Worm (Caenorhabditis elegans): Measurements from ENCODE around the gene ari-2.
A peak's percentile ranks its signal among the peaks of the same experiment; 100 is the strongest.

Gene ari-2

ce11 chrIV:5528285-5528684 is 22.6 kb upstream of the ari-2 start, which contains the start of gene unc-5:
TSS of gene unc-5 (minus strand) at chrIV:5528338.
- no peak for TF ChIP-seq daf-12 (tag; optimal IDR thresholded peaks at IDR 0.05)
- TF ChIP-seq lir-3 (tag; optimal IDR thresholded peaks at IDR 0.05), result no peak
- TF ChIP-seq nhr-10 (tag; optimal IDR thresholded peaks at IDR 0.05), result no peak
- TF ChIP-seq attf-4 (tag; optimal IDR thresholded peaks at IDR 0.05), result no peak
- TF ChIP-seq zfp-3 (GFP tag; conservative IDR thresholded peaks at IDR 0.05), result no peak
- no peak for TF ChIP-seq unc-130 (GFP tag; optimal IDR thresholded peaks at IDR 0.05)
- TF ChIP-seq spr-3 (GFP tag; optimal IDR thresholded peaks at IDR 0.05), result no peak
- TF ChIP-seq hlh-30 (tag; optimal IDR thresholded peaks at IDR 0.05; ENCODE audit: insufficient read depth), result no peak
- no peak for TF ChIP-seq zag-1 (tag; optimal IDR thresholded peaks at IDR 0.05)
- TF ChIP-seq nhr-42 (GFP tag; IDR thresholded peaks at IDR 0.05), result no peak

ce11 chrIV:5530980-5531379 is 20.0 kb upstream of the ari-2 start:
- TF ChIP-seq lin-15B (tag; optimal IDR thresholded peaks at IDR 0.05) (no peak), daf-16 (GFP tag; optimal IDR thresholded peaks at IDR 0.05) (no peak), daf-16 (tag; optimal IDR thresholded peaks at IDR 0.05) (peak; percentile 51)

DNA sequence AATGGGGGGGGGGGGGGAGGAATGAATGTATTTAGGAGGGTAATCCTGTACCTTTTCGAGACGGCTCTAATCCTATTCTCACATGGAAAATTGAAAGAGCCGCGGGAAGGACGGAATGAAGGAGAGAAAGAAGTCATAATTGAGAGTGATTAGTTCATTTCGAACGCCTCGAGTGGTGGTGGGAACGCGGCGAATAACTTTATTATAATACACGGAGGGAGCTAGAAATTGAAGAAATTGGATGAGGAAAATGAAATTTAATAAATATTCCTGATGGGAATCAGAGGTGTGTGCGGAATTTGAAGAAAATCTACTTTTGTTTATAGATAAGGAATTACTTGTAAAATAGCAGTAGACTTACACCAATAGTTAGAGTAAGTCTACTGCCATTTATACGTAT is 17.4 kb upstream of the ari-2 start:
- TF ChIP-seq hif-1 (tag; optimal IDR thresholded peaks at IDR 0.05) (no peak), ztf-7 (tag; optimal IDR thresholded peaks at IDR 0.05) (no peak)

DNA sequence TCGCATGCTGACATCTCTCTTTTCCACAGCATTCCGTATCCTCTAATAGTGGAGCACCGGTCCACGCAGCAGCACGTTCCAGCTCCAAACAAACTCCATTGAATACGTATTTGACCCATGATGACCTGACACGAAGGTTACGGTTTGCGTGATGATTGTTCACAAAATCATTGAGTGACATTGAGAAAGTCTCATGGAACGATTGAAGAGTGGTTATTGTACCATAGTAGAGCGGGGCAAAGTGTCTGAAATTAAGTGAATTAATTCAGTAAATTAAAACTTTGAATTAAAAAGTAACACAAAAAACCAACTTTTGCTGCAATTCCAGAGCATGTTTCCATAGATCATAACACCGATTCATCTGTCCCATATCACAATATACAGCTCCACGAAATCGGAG is 16.3 kb upstream of the ari-2 start:
- TF ChIP-seq D1046.2 (GFP tag; IDR thresholded peaks at IDR 0.05), result no peak
- peak in 1 of 2 experiments; percentile 91 for TF ChIP-seq unc-62 (GFP tag; optimal IDR thresholded peaks at IDR 0.05 in 1 of 2)
- TF ChIP-seq unc-62 (tag; optimal IDR thresholded peaks at IDR 0.05), result no peak

DNA sequence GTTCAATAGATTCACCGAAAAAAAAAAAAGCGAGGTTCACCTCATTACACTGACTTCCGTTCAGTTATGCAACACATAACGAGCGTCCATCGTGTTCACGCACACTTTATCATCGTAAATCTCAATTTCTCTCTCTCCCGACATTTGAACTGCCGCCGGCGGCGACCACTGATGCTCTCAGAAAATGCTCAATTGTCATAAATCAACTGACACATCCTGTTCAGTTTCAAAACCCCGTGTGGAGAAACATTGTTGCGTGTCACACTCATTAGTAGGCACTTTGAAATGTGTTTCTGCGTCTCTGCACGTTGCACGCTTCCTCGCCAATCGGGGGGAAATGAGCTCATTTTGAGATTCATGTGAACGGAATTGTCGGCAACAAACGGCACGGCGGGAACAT is 15.2 kb upstream of the ari-2 start:
- TF ChIP-seq snpc-1.2 (GFP tag; IDR thresholded peaks at IDR 0.05) (0 out of 2 replicates have a peak, but pooled peaks have one; percentile 27), nhr-11 (tag; optimal IDR thresholded peaks at IDR 0.05) (peak; percentile 1), hlh-30 (tag; optimal IDR thresholded peaks at IDR 0.05; ENCODE audit: insufficient read depth) (peak; percentile 41), nhr-25 (tag; optimal IDR thresholded peaks at IDR 0.05; ENCODE audit: borderline replicate concordance, insufficient read depth) (no peak), ceh-20 (GFP tag; IDR thresholded peaks at IDR 0.05) (0 out of 2 replicates have a peak, but pooled peaks have one; percentile 35), aha-1 (tag) (peak; percentile 1)

DNA sequence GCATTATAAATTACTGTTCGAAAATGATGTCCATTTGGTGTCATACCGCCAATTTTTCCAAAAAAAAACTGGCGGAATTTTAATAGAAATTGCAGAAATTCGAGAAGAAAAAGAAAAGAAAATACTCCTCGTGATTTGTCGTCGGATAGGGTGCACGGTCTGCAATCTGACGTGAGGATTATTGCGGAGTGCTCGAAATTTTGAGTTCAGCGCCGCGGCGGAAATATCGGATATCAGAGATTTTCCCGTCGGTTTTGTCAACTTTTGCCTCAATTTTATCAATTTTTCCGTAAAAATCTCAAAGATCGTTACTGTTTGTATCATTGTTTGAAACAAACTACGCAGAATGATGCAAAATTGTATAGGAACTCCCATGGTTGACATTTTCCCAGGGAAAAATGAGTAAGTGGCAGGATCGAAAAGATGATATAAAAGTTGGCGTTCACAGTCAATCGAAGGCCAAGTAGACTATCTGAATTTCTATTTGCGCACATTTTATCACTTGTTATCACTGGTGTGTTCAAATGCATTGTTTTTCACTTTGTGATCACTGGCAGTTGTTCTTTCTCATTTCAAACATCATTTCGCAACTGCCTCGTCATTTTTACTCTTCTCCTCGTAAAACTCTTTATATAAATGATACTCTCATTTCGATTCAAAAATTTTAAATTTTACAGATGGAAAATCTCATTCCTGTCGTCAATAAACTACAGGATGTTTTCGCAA is 13.0 kb upstream of the ari-2 start, which contains the start of the genes fem-1 and drp-1:
TSS of gene fem-1 (minus strand) at position 150 of the 726 bp plus-strand sequence.
TSS of gene drp-1 (plus strand) at position 676 of the 726 bp plus-strand sequence.
- TF ChIP-seq fos-1 (tag; optimal IDR thresholded peaks at IDR 0.05) (no peak), saeg-2 (GFP tag; IDR thresholded peaks at IDR 0.05) (no peak), duxl-1 (tag; optimal IDR thresholded peaks at IDR 0.05; ENCODE audit: poor library complexity) (no peak), nhr-237 (tag; optimal IDR thresholded peaks at IDR 0.05) (no peak), nhr-41 (GFP tag; IDR thresholded peaks at IDR 0.05) (no peak), nhr-6 (tag; optimal IDR thresholded peaks at IDR 0.05) (no peak), ceh-44 (GFP tag; IDR thresholded peaks at IDR 0.05) (no peak), nhr-77 (tag; optimal IDR thresholded peaks at IDR 0.05) (no peak), daf-16 (GFP tag; optimal IDR thresholded peaks at IDR 0.05) (no peak), daf-16 (tag; optimal IDR thresholded peaks at IDR 0.05) (no peak), daf-8 (GFP tag; IDR thresholded peaks at IDR 0.05) (no peak), hlh-30 (tag; optimal IDR thresholded peaks at IDR 0.05; ENCODE audit: insufficient read depth) (peak; percentile 75), T26A8.4 (GFP tag; IDR thresholded peaks at IDR 0.05) (no peak), dmd-9 (GFP tag; IDR thresholded peaks at IDR 0.05) (no peak), dmd-8 (GFP tag; IDR thresholded peaks at IDR 0.05) (no peak), F37D6.2 (tag; optimal IDR thresholded peaks at IDR 0.05) (no peak), mes-2 (tag; optimal IDR thresholded peaks at IDR 0.05; ENCODE audit: poor library complexity, severe bottlenecking) (peak; percentile 56), ZK337.2 (GFP tag; IDR thresholded peaks at IDR 0.05) (no peak), ztf-7 (tag; optimal IDR thresholded peaks at IDR 0.05) (no peak), dpl-1 (GFP tag; optimal IDR thresholded peaks at IDR 0.05) (peak; percentile 29), egl-43 (GFP tag; IDR thresholded peaks at IDR 0.05) (no peak), nhr-42 (GFP tag; IDR thresholded peaks at IDR 0.05) (no peak), dve-1 (tag; optimal IDR thresholded peaks at IDR 0.05; ENCODE audit: insufficient read depth) (no peak), lin-13 (GFP tag; optimal IDR thresholded peaks at IDR 0.05) (no peak)

Measured in whole organism, L4 larva.